Worm (Caenorhabditis elegans): ENCODE measurements around the gene lars-1.

DNA sequence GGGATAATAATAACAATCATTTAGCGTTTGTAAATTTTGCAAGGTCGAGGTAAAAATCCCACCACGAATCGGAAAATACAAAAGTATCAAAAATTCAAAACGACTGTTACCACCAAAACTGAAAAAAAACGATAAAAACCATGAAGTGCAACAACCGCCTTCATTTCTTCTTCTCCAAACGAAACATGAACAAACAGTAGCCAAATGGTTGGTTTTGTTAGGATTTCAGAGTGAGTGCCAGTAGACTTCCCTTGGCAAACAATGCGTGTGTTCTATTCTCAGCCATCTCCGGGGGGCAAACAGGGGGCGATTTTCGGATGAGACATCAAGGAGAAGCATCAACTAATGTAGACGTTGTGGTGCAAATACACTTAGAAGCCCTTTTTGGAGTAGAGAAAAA is 38.1 kb upstream of the lars-1 start:
- no peak for TF ChIP-seq dao-5 (tag; optimal IDR thresholded peaks at IDR 0.05)
- no peak for TF ChIP-seq him-1 (tag; optimal IDR thresholded peaks at IDR 0.05)
